Fruit fly (Drosophila melanogaster): ENCODE results near the gene Vps13D.

DNA sequence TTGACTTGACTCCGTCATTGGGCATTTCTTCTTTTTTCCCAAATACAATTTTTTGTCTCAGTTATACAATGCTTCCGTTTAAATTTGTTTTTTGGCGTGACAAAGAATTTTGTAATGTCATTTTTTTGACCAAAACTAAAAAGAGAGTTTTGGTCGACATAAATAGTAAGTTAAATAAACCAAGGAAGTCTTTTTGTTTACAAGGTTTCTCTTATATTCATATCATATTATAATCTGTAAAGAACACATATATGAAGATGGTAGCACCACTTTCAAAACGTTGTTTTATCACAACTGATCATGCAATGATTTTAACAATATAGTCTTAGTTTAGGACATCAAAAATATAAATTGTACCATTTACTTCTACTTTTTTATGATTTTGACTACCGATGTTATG, 26.1 kb downstream of the Vps13D start, which contains the start of the genes CG10969 and CG17666:
- no peak for TF ChIP-seq Gug (GFP tag; IDR thresholded peaks at IDR 0.05)
- no peak for TF ChIP-seq CG10669 (GFP tag; optimal IDR thresholded peaks at IDR 0.05)
- no peak for TF ChIP-seq Eip93F (GFP tag; optimal IDR thresholded peaks at IDR 0.05)
- no peak for TF ChIP-seq CG8632 (GFP tag; optimal IDR thresholded peaks at IDR 0.05)
- TF ChIP-seq salr (GFP tag; optimal IDR thresholded peaks at IDR 0.05): no peak
- no peak for TF ChIP-seq Ets96B (tag; optimal IDR thresholded peaks at IDR 0.05)
- TF ChIP-seq fd59A (GFP tag; optimal IDR thresholded peaks at IDR 0.05): no peak
